Worm (Caenorhabditis elegans) whole organism, L2 larva: Measurements from ENCODE around the gene Y48D7A.1.

Experiments
- R02D3.7 ChIP-seq: fragments of 150-350 bp; optimal IDR thresholded peaks from 2 replicates; lab custom pipeline; 2014; ENCODE audit warnings: missing biosample characterization, missing genetic modification characterization
- Y55F3AM.14 ChIP-seq: fragments of 200-800 bp; sonication (Bioruptor generic); optimal IDR thresholded peaks from 2 replicates; lab custom pipeline; 2018; ENCODE audit warnings: mild to moderate bottlenecking, missing genetic modification characterization, missing compliant biosample characterization
- alr-1 ChIP-seq: fragments of 150-350 bp; optimal IDR thresholded peaks from 2 replicates; lab custom pipeline; 2014; ENCODE audit warnings: missing biosample characterization, missing genetic modification characterization
- aly-2 ChIP-seq: fragments of 150-350 bp; optimal IDR thresholded peaks from 2 replicates; lab custom pipeline; 2014; ENCODE audit warnings: missing biosample characterization, missing genetic modification characterization
- ama-1 ChIP-seq: fragments of 150-350 bp; optimal IDR thresholded peaks from 2 replicates; lab custom pipeline; 2018; ENCODE audit warnings: inconsistent platforms
- blmp-1 ChIP-seq: sonication (generic microtip); optimal IDR thresholded peaks from 2 replicates; lab custom pipeline; 2017; ENCODE audit warnings: missing genetic modification characterization, mild to moderate bottlenecking, missing compliant biosample characterization, antibody characterized with exemption, moderate library complexity; ENCODE audit not compliant: insufficient read depth
- ceh-16 ChIP-seq: fragments of 150-350 bp; optimal IDR thresholded peaks from 2 replicates; lab custom pipeline; 2014; ENCODE audit warnings: missing biosample characterization, missing genetic modification characterization
- ceh-82 ChIP-seq: fragments of 150-350 bp; optimal IDR thresholded peaks from 2 replicates; lab custom pipeline; 2014; ENCODE audit warnings: missing biosample characterization, missing genetic modification characterization
- crh-2 ChIP-seq: sonication (generic microtip); optimal IDR thresholded peaks from 2 replicates; lab custom pipeline; 2017; ENCODE audit warnings: missing biosample characterization, missing genetic modification characterization
- dmd-4 ChIP-seq: sonication (generic microtip); optimal IDR thresholded peaks from 2 replicates; lab custom pipeline; 2017; ENCODE audit warnings: missing biosample characterization, missing genetic modification characterization
- egl-27 ChIP-seq: sonication (generic microtip); optimal IDR thresholded peaks from 3 replicates; lab custom pipeline; 2017; ENCODE audit warnings: missing biosample characterization, missing genetic modification reagents, missing genetic modification characterization
- elt-1 ChIP-seq: fragments of 150-350 bp; optimal IDR thresholded peaks from 2 replicates; lab custom pipeline; 2014; ENCODE audit warnings: missing biosample characterization, missing genetic modification characterization
- fos-1 ChIP-seq: fragments of 150-350 bp; optimal IDR thresholded peaks from 2 replicates; lab custom pipeline; 2014; ENCODE audit warnings: missing biosample characterization, missing genetic modification characterization
- lin-13 ChIP-seq: fragments of 150-350 bp; optimal IDR thresholded peaks from 2 replicates; lab custom pipeline; 2014; ENCODE audit warnings: missing biosample characterization, missing genetic modification reagents, missing genetic modification characterization
- lsy-2 ChIP-seq, 2 experiments: fragments of 150-350 bp in 1 of 2; sonication (generic microtip) in 1 of 2; optimal IDR thresholded peaks; 2 replicates each; lab custom pipeline; 2014 to 2017; ENCODE audit warnings: missing biosample characterization in 2 of 2, missing genetic modification characterization in 2 of 2
- mdl-1 ChIP-seq, 2 experiments: fragments of 150-350 bp in 1 of 2; sonication (generic microtip) in 1 of 2; optimal IDR thresholded peaks; 2 replicates each; lab custom pipeline; 2017; ENCODE audit warnings: missing biosample characterization in 2 of 2, missing genetic modification characterization in 2 of 2
- nhr-10 ChIP-seq: sonication (generic microtip); optimal IDR thresholded peaks from 2 replicates; lab custom pipeline; 2017; ENCODE audit warnings: missing biosample characterization, missing genetic modification characterization
- nhr-12 ChIP-seq: fragments of 150-350 bp; optimal IDR thresholded peaks from 2 replicates; lab custom pipeline; 2014; ENCODE audit warnings: missing biosample characterization, missing genetic modification characterization
- nhr-129 ChIP-seq: fragments of 150-350 bp; optimal IDR thresholded peaks from 2 replicates; lab custom pipeline; 2014; ENCODE audit warnings: missing biosample characterization, missing genetic modification characterization
- nhr-21 ChIP-seq: fragments of 150-350 bp; optimal IDR thresholded peaks from 2 replicates; lab custom pipeline; 2014; ENCODE audit warnings: missing biosample characterization, missing genetic modification characterization
- nhr-23 ChIP-seq: fragments of 150-350 bp; optimal IDR thresholded peaks from 2 replicates; lab custom pipeline; 2014; ENCODE audit warnings: missing biosample characterization, missing genetic modification reagents, missing genetic modification characterization
- nhr-237 ChIP-seq: fragments of 150-350 bp; optimal IDR thresholded peaks from 2 replicates; lab custom pipeline; 2014; ENCODE audit warnings: missing biosample characterization, missing genetic modification characterization
- nhr-6 ChIP-seq: fragments of 150-350 bp; optimal IDR thresholded peaks from 2 replicates; lab custom pipeline; 2014; ENCODE audit warnings: missing biosample characterization, missing genetic modification characterization
- peb-1 ChIP-seq: fragments of 150-350 bp; optimal IDR thresholded peaks from 2 replicates; lab custom pipeline; 2014; ENCODE audit warnings: missing biosample characterization, missing genetic modification characterization
- sem-4 ChIP-seq: fragments of 150-350 bp; optimal IDR thresholded peaks from 2 replicates; lab custom pipeline; 2014; ENCODE audit warnings: missing biosample characterization, missing genetic modification reagents, missing genetic modification characterization
- skn-1 ChIP-seq: sonication (generic microtip); optimal IDR thresholded peaks from 2 replicates; lab custom pipeline; 2017; ENCODE audit warnings: missing biosample characterization, missing genetic modification characterization
- sma-3 ChIP-seq: sonication (generic microtip); optimal IDR thresholded peaks from 2 replicates; lab custom pipeline; 2016; ENCODE audit warnings: missing genetic modification reagents, missing genetic modification characterization, missing compliant biosample characterization
- unc-39 ChIP-seq: fragments of 150-350 bp; optimal IDR thresholded peaks from 2 replicates; lab custom pipeline; 2014; ENCODE audit warnings: missing biosample characterization, missing genetic modification characterization
- unc-55 ChIP-seq: fragments of 150-350 bp; sonication (generic microtip); optimal IDR thresholded peaks from 3 replicates; lab custom pipeline; 2014; ENCODE audit warnings: missing biosample characterization, missing genetic modification reagents, missing genetic modification characterization
- unc-62 ChIP-seq: fragments of 150-350 bp; optimal IDR thresholded peaks from 2 replicates; lab custom pipeline; 2014; ENCODE audit warnings: missing biosample characterization, missing genetic modification reagents, missing genetic modification characterization
- zag-1 ChIP-seq: fragments of 150-350 bp; optimal IDR thresholded peaks from 2 replicates; lab custom pipeline; 2014; ENCODE audit warnings: missing biosample characterization, missing genetic modification characterization
- ztf-1 ChIP-seq: fragments of 200-800 bp; sonication (Bioruptor generic); conservative IDR thresholded peaks from 2 replicates; pipeline ENCODE4 v1.3.6; 2022; ENCODE audit warnings: missing genetic modification characterization, missing compliant biosample characterization
- ztf-4 ChIP-seq: fragments of 150-350 bp; optimal IDR thresholded peaks from 2 replicates; lab custom pipeline; 2014; ENCODE audit warnings: missing biosample characterization, missing genetic modification characterization

Y48D7A.1 gene

DNA sequence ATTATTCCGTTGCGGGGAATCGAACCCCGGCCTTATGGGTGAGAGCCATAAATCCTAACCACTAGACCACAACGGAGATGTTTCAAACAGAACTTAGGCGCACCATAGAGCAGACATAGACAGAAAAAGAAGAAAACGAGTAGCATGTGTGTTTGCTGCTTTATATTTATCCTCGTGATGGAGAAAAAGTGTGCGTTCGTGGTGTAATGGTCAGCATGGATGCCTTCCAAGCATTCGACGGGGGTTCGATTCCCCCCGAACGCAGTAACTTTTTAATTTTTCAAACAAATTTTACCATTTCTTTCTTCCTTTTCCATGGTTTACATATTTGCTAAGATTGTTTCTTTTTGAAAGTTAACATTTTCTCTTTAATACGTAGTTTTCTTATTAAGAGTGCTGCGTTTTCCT is 26.7 kb downstream of the Y48D7A.1 start (continued):
- peak; percentile 15 for TF ChIP-seq ceh-82 (tag; lab: Kevin White, UChicago)
- TF ChIP-seq unc-55 (GFP tag; lab: Kevin White, UChicago): peak; percentile 97
- TF ChIP-seq egl-27: peak; percentile 94
- TF ChIP-seq sma-3 (GFP tag; lab: Kevin White, UChicago): peak; percentile 87
- TF ChIP-seq blmp-1 (tag; lab: Kevin White, UChicago): peak; percentile 54
- TF ChIP-seq, all 48 proteins: peak for 39

DNA sequence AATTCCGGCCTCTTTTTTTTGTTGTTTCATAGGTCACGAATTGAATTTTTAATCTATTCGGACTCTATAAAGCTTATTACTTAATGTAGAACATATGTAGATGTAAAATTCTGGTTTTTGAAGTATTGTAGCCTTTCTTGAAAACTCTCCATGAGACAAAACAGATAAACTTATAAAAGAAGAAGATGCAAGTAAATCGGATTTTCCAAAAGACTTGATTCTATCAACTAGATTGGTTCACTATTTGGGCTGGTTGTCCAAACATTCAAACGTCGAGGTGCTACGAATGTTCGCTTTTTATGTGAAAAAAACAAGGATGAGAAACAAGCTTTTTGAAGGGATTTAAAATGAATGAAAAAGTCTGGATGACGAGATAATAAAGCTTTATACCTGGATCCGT is 30.7 kb downstream of the Y48D7A.1 start:
- no peak for TF ChIP-seq lsy-2 (tag; optimal IDR thresholded peaks at IDR 0.05; lab: Kevin White, UChicago)

DNA sequence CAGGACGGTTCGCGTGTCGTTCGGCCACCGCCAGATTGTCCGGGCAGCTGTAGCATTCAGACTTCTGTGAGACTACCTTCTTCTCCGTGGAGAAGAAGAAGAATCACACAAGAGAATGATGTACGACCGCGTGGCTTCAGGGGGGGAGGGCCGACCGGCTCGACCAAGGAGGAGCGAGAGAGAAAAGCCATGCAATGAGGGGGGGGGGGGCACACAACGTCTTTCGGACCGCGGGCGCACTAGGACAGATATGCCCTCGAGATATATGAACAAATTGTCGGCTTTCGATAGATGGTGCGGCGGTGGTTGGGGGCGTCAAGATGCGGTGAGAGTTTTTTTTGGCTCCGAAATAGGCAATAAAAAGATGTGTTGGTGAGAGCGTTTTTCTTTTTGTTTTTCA is 31.3 kb downstream of the Y48D7A.1 start:
- no peak for TF ChIP-seq fos-1
- no peak for TF ChIP-seq sma-3 (GFP tag; lab: Kevin White, UChicago)
- TF ChIP-seq unc-62 (GFP tag; lab: Kevin White, UChicago): no peak
- TF ChIP-seq sem-4 (tag; lab: Kevin White, UChicago): no peak
- no peak for TF ChIP-seq Y55F3AM.14 (GFP tag; lab: Kevin White, UChicago)
- no peak for TF ChIP-seq ama-1 (lab: Kevin White, UChicago)
- no peak for TF ChIP-seq zag-1 (tag; lab: Kevin White, UChicago)
- TF ChIP-seq peb-1 (tag; lab: Kevin White, UChicago): no peak
- no peak for TF ChIP-seq alr-1 (tag; lab: Kevin White, UChicago)
- no peak for TF ChIP-seq unc-55 (GFP tag; lab: Kevin White, UChicago)
- TF ChIP-seq nhr-10 (tag; lab: Kevin White, UChicago): no peak
- no peak for TF ChIP-seq ztf-1 (GFP tag; lab: Robert Waterston, UW)
- no peak for TF ChIP-seq R02D3.7
- no peak for TF ChIP-seq aly-2
- TF ChIP-seq lin-13 (GFP tag; lab: Kevin White, UChicago): no peak
- no peak for TF ChIP-seq nhr-21
- no peak for TF ChIP-seq nhr-23 (tag; lab: Kevin White, UChicago)
- no peak for TF ChIP-seq ceh-16 (tag; lab: Kevin White, UChicago)

DNA sequence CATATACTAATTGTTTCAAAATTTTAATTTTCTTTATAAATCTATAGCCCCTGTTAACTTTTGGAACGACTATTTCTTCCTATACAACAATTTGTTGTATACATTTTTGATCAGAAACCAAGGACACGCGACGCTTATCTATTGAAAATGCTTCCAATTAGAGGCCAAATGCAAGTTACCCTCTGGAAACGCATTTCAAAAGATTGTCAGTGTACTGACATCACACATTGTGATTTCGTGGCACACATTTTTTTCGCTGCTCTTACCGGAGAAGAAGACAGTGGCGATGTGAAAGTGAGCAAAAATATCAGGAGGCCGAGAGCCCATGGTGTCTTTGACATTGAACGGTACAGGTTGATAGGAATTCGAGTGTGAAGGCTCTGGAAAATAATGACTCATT is 36.2 kb downstream of the Y48D7A.1 start, which contains the start of gene cnnm-3:
TSS of gene cnnm-3 (minus strand) at position 382 of the 400 bp plus-strand sequence.
- TF ChIP-seq aly-2 (no peak), ztf-1 (GFP tag; lab: Robert Waterston, UW) (no peak), mdl-1 (tag; optimal IDR thresholded peaks at IDR 0.05; lab: Kevin White, UChicago) (no peak), Y55F3AM.14 (GFP tag; lab: Kevin White, UChicago) (no peak), blmp-1 (tag; lab: Kevin White, UChicago) (no peak), dmd-4 (tag; lab: Kevin White, UChicago) (no peak), R02D3.7 (no peak), lin-13 (GFP tag; lab: Kevin White, UChicago) (no peak), nhr-12 (tag; lab: Kevin White, UChicago) (no peak), elt-1 (tag; lab: Kevin White, UChicago) (no peak), nhr-237 (tag; lab: Kevin White, UChicago) (no peak), nhr-129 (tag; lab: Kevin White, UChicago) (no peak)

DNA sequence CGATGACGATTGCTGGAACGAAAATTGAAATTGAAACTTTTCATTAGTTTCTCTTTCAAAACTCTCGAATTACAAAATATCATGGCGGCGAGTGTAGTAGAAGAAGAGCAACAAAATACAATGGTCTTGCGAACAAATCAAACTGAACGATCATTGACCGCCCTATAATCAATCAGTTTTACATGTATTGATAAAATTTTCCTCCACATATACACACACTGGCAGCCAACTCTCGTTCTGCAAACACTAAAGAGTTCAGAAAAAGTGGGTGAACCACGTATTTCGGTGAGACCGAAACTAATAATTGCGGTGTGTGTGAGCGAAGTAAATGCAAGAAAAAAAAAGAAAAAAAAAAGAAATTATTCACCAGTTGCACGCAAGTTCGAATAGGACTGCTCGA is 37.9 kb downstream of the Y48D7A.1 start:
- TF ChIP-seq nhr-10 (tag; lab: Kevin White, UChicago): no peak
- no peak for TF ChIP-seq nhr-237 (tag; lab: Kevin White, UChicago)
- peak; percentile 52 for TF ChIP-seq fos-1
- no peak for TF ChIP-seq ceh-82 (tag; lab: Kevin White, UChicago)
- TF ChIP-seq unc-39 (tag; lab: Kevin White, UChicago): no peak
- no peak for TF ChIP-seq ztf-4 (tag; lab: Kevin White, UChicago)

DNA sequence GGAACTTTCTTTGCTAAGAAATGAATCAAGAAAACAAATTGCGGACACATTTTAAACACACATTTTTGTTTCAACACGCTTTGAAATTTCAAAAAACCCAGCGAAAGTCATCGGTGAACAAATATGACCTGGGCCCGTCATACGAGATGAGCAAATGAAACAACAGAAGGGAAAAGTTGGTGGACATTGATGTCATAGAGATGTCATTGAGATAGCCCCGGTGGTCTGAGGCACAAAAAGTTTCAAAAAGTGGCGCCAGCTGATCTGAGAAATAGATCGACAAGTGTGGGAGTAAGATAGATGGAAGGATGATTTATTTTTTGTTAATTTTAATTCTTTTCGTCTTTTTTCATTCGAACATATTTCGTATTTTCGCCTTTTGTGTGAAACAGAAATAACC is 39.4 kb downstream of the Y48D7A.1 start:
- TF ChIP-seq nhr-6: no peak
- TF ChIP-seq crh-2: no peak
- TF ChIP-seq mdl-1 (tag; optimal IDR thresholded peaks at IDR 0.05; lab: Kevin White, UChicago): no peak
- no peak for TF ChIP-seq R02D3.7
- no peak for TF ChIP-seq skn-1 (tag; lab: Kevin White, UChicago)
- TF ChIP-seq, all 48 proteins: peak for 0
